Worm (Caenorhabditis elegans) whole organism, late embryonic: ENCODE measurements around the gene elo-1.

Experiments used
- ama-1 ChIP-seq: fragments of 150-350 bp; optimal IDR thresholded peaks from 2 replicates; lab custom pipeline; 2014
- ceh-30 ChIP-seq: fragments of 150-350 bp; optimal IDR thresholded peaks from 2 replicates; lab custom pipeline; 2014; ENCODE audit warnings: missing biosample characterization, missing genetic modification characterization
- che-1 ChIP-seq: sonication (generic microtip); optimal IDR thresholded peaks from 2 replicates; lab custom pipeline; 2016; ENCODE audit warnings: mild to moderate bottlenecking, missing genetic modification characterization, missing compliant biosample characterization
- elt-2 ChIP-seq: sonication (generic microtip); optimal IDR thresholded peaks from 2 replicates; lab custom pipeline; 2016; ENCODE audit warnings: missing genetic modification reagents, missing genetic modification characterization, missing compliant biosample characterization
- hlh-8 ChIP-seq: sonication (generic microtip); optimal IDR thresholded peaks from 2 replicates; lab custom pipeline; 2016; ENCODE audit warnings: missing genotype, missing genetic modification characterization, missing compliant biosample characterization
- nhr-11 ChIP-seq: fragments of 150-350 bp; optimal IDR thresholded peaks from 2 replicates; lab custom pipeline; 2014; ENCODE audit warnings: missing biosample characterization, missing genetic modification characterization
- tbx-2 ChIP-seq: sonication (generic microtip); optimal IDR thresholded peaks from 2 replicates; lab custom pipeline; 2016; ENCODE audit warnings: missing genetic modification characterization, missing compliant biosample characterization
- unc-86 ChIP-seq: sonication (generic microtip); optimal IDR thresholded peaks from 2 replicates; lab custom pipeline; 2016; ENCODE audit warnings: missing genetic modification characterization, missing compliant biosample characterization

DNA sequence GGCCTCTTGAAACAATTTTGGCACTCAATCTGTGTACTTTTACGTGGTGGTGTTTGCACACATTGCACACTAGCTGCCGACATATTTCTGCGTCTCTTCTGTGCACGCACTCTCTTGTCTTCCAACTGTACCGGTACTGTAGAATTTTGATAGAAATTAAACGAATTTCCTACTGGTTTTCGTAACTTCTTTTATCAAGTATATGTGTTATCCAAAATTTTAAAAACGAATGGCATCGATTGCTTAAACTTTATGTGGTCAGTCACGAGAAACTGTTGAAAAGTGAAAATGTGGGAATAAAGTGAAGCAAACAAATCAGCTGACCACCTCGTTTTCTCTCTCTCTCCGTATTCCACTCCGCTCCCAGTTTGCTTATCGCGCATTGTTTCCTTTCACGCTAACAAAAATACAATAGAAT, 12.8 kb upstream of the elo-1 start:
- no peak for TF ChIP-seq elt-2 (tag; lab: Kevin White, UChicago)
- TF ChIP-seq che-1 (tag; lab: Kevin White, UChicago), result no peak
- no peak for TF ChIP-seq ceh-30 (tag; lab: Kevin White, UChicago)
- no peak for TF ChIP-seq unc-86 (tag; lab: Kevin White, UChicago)
- TF ChIP-seq ama-1 (lab: Kevin White, UChicago), result no peak
- TF ChIP-seq tbx-2 (tag; lab: Kevin White, UChicago), result no peak
- no peak for TF ChIP-seq nhr-11 (tag; lab: Kevin White, UChicago)
- TF ChIP-seq hlh-8 (tag; lab: Kevin White, UChicago), result no peak
